Fruit fly (Drosophila melanogaster) whole organism, embryonic: Measurements from ENCODE around the gene Mco4.

Experiments
- Awh ChIP-seq: fragments of 200-800 bp; sonication (Bioruptor generic); IDR thresholded peaks from 2 replicates; pipeline ENCODE4, ENCODE4 v1.3.6; 2022; ENCODE audit warnings: missing biosample characterization, missing genetic modification characterization
- CG10274 ChIP-seq: fragments of 200-800 bp; sonication (Bioruptor generic); optimal IDR thresholded peaks from 3 replicates; lab custom pipeline; 2017; ENCODE audit warnings: missing biosample characterization, mild to moderate bottlenecking, missing genetic modification characterization
- CG10959 ChIP-seq: fragments of 200-800 bp; sonication (Bioruptor generic); IDR thresholded peaks from 2 replicates; pipeline ENCODE4 v1.3.6; 2022; ENCODE audit warnings: missing biosample characterization, missing genetic modification characterization
- CG11085 ChIP-seq: fragments of 200-800 bp; sonication (Bioruptor generic); IDR thresholded peaks from 2 replicates; pipeline ENCODE4 v1.3.6; 2022; ENCODE audit warnings: missing biosample characterization, missing genetic modification characterization
- CG13624 ChIP-seq: fragments of 200-800 bp; sonication (Bioruptor generic); optimal IDR thresholded peaks from 2 replicates; lab custom pipeline; 2016; ENCODE audit warnings: missing biosample characterization, missing genetic modification characterization
- CG14860 ChIP-seq: fragments of 200-800 bp; sonication (Bioruptor generic); IDR thresholded peaks from 3 replicates; pipeline ENCODE4 v1.3.6; 2022; ENCODE audit warnings: missing biosample characterization, missing genetic modification characterization; ENCODE audit not compliant: partially characterized antibody
- CG1647 ChIP-seq: fragments of 200-800 bp; sonication (Bioruptor generic); optimal IDR thresholded peaks from 3 replicates; lab custom pipeline; 2016; ENCODE audit warnings: missing biosample characterization, missing genetic modification characterization
- CG17829 ChIP-seq: fragments of 200-800 bp; optimal IDR thresholded peaks from 2 replicates; lab custom pipeline; 2019; ENCODE audit warnings: missing biosample characterization, mild to moderate bottlenecking, missing genetic modification characterization, moderate library complexity
- CG2889 ChIP-seq: fragments of 200-800 bp; sonication (Bioruptor generic); IDR thresholded peaks from 3 replicates; pipeline ENCODE4 v1.3.6; 2022; ENCODE audit warnings: missing biosample characterization, missing genetic modification characterization
- CG3163 ChIP-seq: fragments of 200-800 bp; sonication (Bioruptor generic); optimal IDR thresholded peaks from 3 replicates; lab custom pipeline; 2016; ENCODE audit warnings: missing biosample characterization, missing genetic modification characterization
- CG32532 ChIP-seq: fragments of 200-800 bp; sonication (Bioruptor generic); IDR thresholded peaks from 2 replicates; pipeline ENCODE4 v1.3.6; 2022; ENCODE audit warnings: missing biosample characterization, missing genetic modification characterization
- CG42726 ChIP-seq: fragments of 200-800 bp; sonication (Bioruptor generic); IDR thresholded peaks from 2 replicates; pipeline ENCODE4 v1.3.6; 2022; ENCODE audit warnings: missing biosample characterization, missing genetic modification characterization; ENCODE audit not compliant: partially characterized antibody
- CG5180 ChIP-seq: fragments of 200-800 bp; sonication (Bioruptor generic); optimal IDR thresholded peaks from 3 replicates; lab custom pipeline; 2017; ENCODE audit warnings: missing biosample characterization, missing genetic modification characterization, mild to moderate bottlenecking, moderate library complexity, missing genetic modification reagents
- CG8281 ChIP-seq: fragments of 200-800 bp; sonication (Bioruptor generic); optimal IDR thresholded peaks from 2 replicates; lab custom pipeline; 2018; ENCODE audit warnings: missing biosample characterization, mild to moderate bottlenecking, missing genetic modification characterization, moderate library complexity
- CG9932 ChIP-seq: fragments of 200-800 bp; sonication (Bioruptor generic); IDR thresholded peaks from 2 replicates; pipeline ENCODE4 v1.3.6; 2022; ENCODE audit warnings: missing biosample characterization, missing genetic modification characterization
- Ets97D ChIP-seq: fragments of 200-800 bp; sonication (Bioruptor generic); optimal IDR thresholded peaks from 3 replicates; lab custom pipeline; 2016; ENCODE audit warnings: missing biosample characterization, missing genetic modification characterization
- Fer1 ChIP-seq: fragments of 200-800 bp; sonication (Bioruptor generic); optimal IDR thresholded peaks from 2 replicates; lab custom pipeline; 2017; ENCODE audit warnings: missing biosample characterization, mild to moderate bottlenecking, missing genetic modification characterization
- HLH3B ChIP-seq: fragments of 200-800 bp; sonication (Bioruptor generic); IDR thresholded peaks from 2 replicates; pipeline ENCODE4 v1.3.6; 2022; ENCODE audit warnings: missing biosample characterization, missing genetic modification characterization
- Hr78 ChIP-seq, 2 experiments: fragments of 200-800 bp in 1 of 2; fragments of >200 bp in 1 of 2; sonication (Bioruptor generic) in 1 of 2; optimal IDR thresholded peaks; 2 replicates each; lab custom pipeline; 2017 to 2019; ENCODE audit warnings: missing biosample characterization in 2 of 2, missing genetic modification characterization in 2 of 2, mild to moderate bottlenecking in 1 of 2, moderate library complexity in 1 of 2
- Lim3 ChIP-seq: fragments of 200-800 bp; sonication (Bioruptor generic); IDR thresholded peaks from 2 replicates; pipeline ENCODE4 v1.3.6; 2022; ENCODE audit warnings: missing biosample characterization, missing genetic modification characterization
- MBD-R2 ChIP-seq: fragments of 200-800 bp; sonication (Bioruptor generic); IDR thresholded peaks from 2 replicates; pipeline ENCODE4 v1.3.6; 2022; ENCODE audit warnings: missing biosample characterization, missing genetic modification characterization
- NfI ChIP-seq: fragments of 200-800 bp; sonication (Bioruptor generic); optimal IDR thresholded peaks from 3 replicates; lab custom pipeline; 2018; ENCODE audit warnings: missing biosample characterization, mild to moderate bottlenecking, missing genetic modification characterization, moderate library complexity
- Opbp ChIP-seq: fragments of 200-800 bp; sonication (Bioruptor generic); IDR thresholded peaks from 3 replicates; pipeline ENCODE4 v1.3.6; 2022; ENCODE audit warnings: missing biosample characterization, missing genetic modification characterization; ENCODE audit not compliant: partially characterized antibody
- Poxn ChIP-seq: fragments of 200-800 bp; sonication (Bioruptor generic); IDR thresholded peaks from 2 replicates; pipeline ENCODE4 v1.3.6; 2022; ENCODE audit warnings: missing biosample characterization, missing genetic modification characterization
- Rx ChIP-seq: fragments of 200-800 bp; sonication (Bioruptor generic); IDR thresholded peaks from 2 replicates; pipeline ENCODE4 v1.3.6; 2022; ENCODE audit warnings: missing biosample characterization, missing genetic modification characterization
- TFAM ChIP-seq: fragments of 200-800 bp; sonication (Bioruptor generic); optimal IDR thresholded peaks from 2 replicates; lab custom pipeline; 2017; ENCODE audit warnings: missing biosample characterization, missing genetic modification characterization, inconsistent platforms
- Xbp1 ChIP-seq: fragments of 200-800 bp; sonication (Bioruptor generic); optimal IDR thresholded peaks from 3 replicates; lab custom pipeline; 2016; ENCODE audit warnings: missing biosample characterization, mild to moderate bottlenecking, missing genetic modification characterization
- cas ChIP-seq: fragments of 200-800 bp; sonication (Bioruptor generic); IDR thresholded peaks from 2 replicates; pipeline ENCODE4 v1.3.6; 2022; ENCODE audit warnings: missing biosample characterization, missing genetic modification characterization
- ci ChIP-seq: fragments of 200-800 bp; sonication (Bioruptor generic); IDR thresholded peaks from 3 replicates; pipeline ENCODE4 v1.3.6; 2022; ENCODE audit warnings: missing biosample characterization, missing genetic modification characterization
- corto ChIP-seq: fragments of 200-800 bp; sonication (Bioruptor generic); optimal IDR thresholded peaks from 2 replicates; lab custom pipeline; 2016; ENCODE audit warnings: missing biosample characterization, mild to moderate bottlenecking, missing genetic modification characterization, moderate library complexity
- ems ChIP-seq: fragments of 200-800 bp; sonication (Bioruptor generic); optimal IDR thresholded peaks from 3 replicates; lab custom pipeline; 2016; ENCODE audit warnings: missing biosample characterization, missing genetic modification characterization
- fru ChIP-seq: fragments of >200 bp; optimal IDR thresholded peaks from 2 replicates; lab custom pipeline; 2017
- ftz-f1 ChIP-seq: fragments of 200-800 bp; sonication (Bioruptor generic); optimal IDR thresholded peaks from 2 replicates; lab custom pipeline; 2016; ENCODE audit warnings: missing biosample characterization, missing genetic modification characterization
- fu2 ChIP-seq: fragments of 200-800 bp; sonication (Bioruptor generic); optimal IDR thresholded peaks from 2 replicates; lab custom pipeline; 2016; ENCODE audit warnings: missing biosample characterization, missing genetic modification characterization
- gce ChIP-seq: fragments of 200-800 bp; sonication (Bioruptor generic); IDR thresholded peaks from 3 replicates; pipeline ENCODE4 v1.3.6; 2022; ENCODE audit warnings: missing biosample characterization, missing genetic modification characterization
- gem ChIP-seq: fragments of 200-800 bp; sonication (Bioruptor generic); optimal IDR thresholded peaks from 2 replicates; lab custom pipeline; 2019; ENCODE audit warnings: missing biosample characterization, mild to moderate bottlenecking, missing genetic modification characterization, moderate library complexity
- her ChIP-seq: fragments of 200-800 bp; sonication (Bioruptor generic); optimal IDR thresholded peaks from 2 replicates; lab custom pipeline; 2016; ENCODE audit warnings: missing biosample characterization, missing genetic modification characterization
- hkb ChIP-seq, 2 experiments: fragments of 200-800 bp in 1 of 2; fragments of >200 bp in 1 of 2; sonication (Bioruptor generic) in 1 of 2; IDR thresholded peaks in 1 of 2; optimal IDR thresholded peaks in 1 of 2; 2 replicates each; pipeline versions ENCODE4 v1.3.6 to Lab custom; 2017 to 2022; ENCODE audit warnings: missing biosample characterization in 1 of 2, missing genetic modification characterization in 1 of 2
- ken ChIP-seq: fragments of 200-800 bp; sonication (Bioruptor generic); IDR thresholded peaks from 3 replicates; pipeline ENCODE4 v1.3.6; 2022; ENCODE audit warnings: missing biosample characterization, missing genetic modification characterization
- lmd ChIP-seq: fragments of 200-800 bp; sonication (Bioruptor generic); IDR thresholded peaks from 2 replicates; pipeline ENCODE4 v1.3.6; 2022; ENCODE audit warnings: missing biosample characterization, missing genetic modification characterization
- lov ChIP-seq, 2 experiments: fragments of 200-800 bp in 1 of 2; fragments of >200 bp in 1 of 2; sonication (Bioruptor generic) in 1 of 2; IDR thresholded peaks in 1 of 2; optimal IDR thresholded peaks in 1 of 2; 2 replicates in 1 of 2; 3 replicates in 1 of 2; pipeline versions ENCODE4 v1.3.6 to Lab custom; 2017 to 2022; ENCODE audit warnings: missing biosample characterization in 1 of 2, missing genetic modification characterization in 1 of 2
- nmo ChIP-seq: fragments of 200-800 bp; sonication (Bioruptor generic); optimal IDR thresholded peaks from 2 replicates; lab custom pipeline; 2018; ENCODE audit warnings: missing biosample characterization, mild to moderate bottlenecking, missing genetic modification characterization, moderate library complexity
- pfk ChIP-seq: fragments of 200-800 bp; sonication (Bioruptor generic); optimal IDR thresholded peaks from 2 replicates; lab custom pipeline; 2018; ENCODE audit warnings: missing biosample characterization, mild to moderate bottlenecking, missing genetic modification characterization, moderate library complexity
- row ChIP-seq: fragments of 200-800 bp; sonication (Bioruptor generic); IDR thresholded peaks from 3 replicates; pipeline ENCODE4 v1.3.6; 2022; ENCODE audit warnings: missing biosample characterization, missing genetic modification characterization
- sc ChIP-seq, 3 experiments: fragments of >200 bp in 2 of 3; fragments of 200-800 bp in 1 of 3; sonication (Bioruptor generic) in 1 of 3; optimal IDR thresholded peaks; 2 replicates in 2 of 3; 3 replicates in 1 of 3; lab custom pipeline; 2017; ENCODE audit warnings: mild to moderate bottlenecking in 1 of 3, missing biosample characterization in 1 of 3, missing genetic modification characterization in 1 of 3, missing genetic modification reagents in 1 of 3
- sens-2 ChIP-seq: fragments of 200-800 bp; sonication (Bioruptor generic); IDR thresholded peaks from 2 replicates; pipeline ENCODE4 v1.3.6; 2022; ENCODE audit warnings: missing biosample characterization, missing genetic modification characterization
- sim ChIP-seq: fragments of 200-800 bp; sonication (Bioruptor generic); IDR thresholded peaks from 2 replicates; pipeline ENCODE4 v1.3.6; 2022; ENCODE audit warnings: missing biosample characterization, missing genetic modification characterization
- sima ChIP-seq: fragments of 200-800 bp; sonication (Bioruptor generic); optimal IDR thresholded peaks from 2 replicates; lab custom pipeline; 2016; ENCODE audit warnings: missing biosample characterization, missing genetic modification characterization
- stc ChIP-seq: fragments of 200-800 bp; sonication (Bioruptor generic); IDR thresholded peaks from 2 replicates; pipeline ENCODE4 v1.3.6; 2022; ENCODE audit warnings: missing biosample characterization, missing genetic modification characterization
- zfh1 ChIP-seq: fragments of 200-800 bp; sonication (Bioruptor generic); IDR thresholded peaks from 3 replicates; pipeline ENCODE4 v1.3.6; 2022; ENCODE audit warnings: missing biosample characterization, missing genetic modification characterization

Gene Mco4

DNA sequence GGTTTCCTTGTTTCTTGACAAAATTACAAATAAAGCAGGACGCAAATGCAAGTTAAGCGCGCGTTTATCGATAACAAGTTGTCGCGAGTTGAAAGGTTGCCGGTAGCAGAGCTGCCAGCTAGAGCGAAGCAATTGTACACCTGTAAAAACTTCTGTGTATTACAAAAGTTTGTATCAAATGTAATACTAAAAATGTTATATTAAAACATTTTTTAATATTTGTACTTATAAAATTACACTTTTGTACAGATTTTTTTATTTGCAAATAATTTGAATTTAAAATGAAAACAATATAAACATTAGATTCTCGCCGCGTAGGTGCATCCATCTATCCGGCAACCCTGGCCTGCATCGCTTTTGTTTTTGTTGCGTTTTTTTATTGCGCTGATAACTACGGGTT lies 11.3 kb downstream of the Mco4 start, which contains the start of the genes CG8142 and Ucp4A (continued):
- TF ChIP-seq corto (GFP tag; lab: Kevin White, UChicago): no peak
- peak; percentile 96 for TF ChIP-seq gem
- TF ChIP-seq her (GFP tag; lab: Kevin White, UChicago): no peak
- TF ChIP-seq ems: peak; percentile 70
- TF ChIP-seq TFAM (GFP tag; lab: Kevin White, UChicago): peak; percentile 50
- TF ChIP-seq Fer1 (GFP tag; lab: Kevin White, UChicago): peak; percentile 93
- TF ChIP-seq lov (optimal IDR thresholded peaks at IDR 0.05; lab: Kevin White, UChicago): no peak
- TF ChIP-seq lov (GFP tag; IDR thresholded peaks at IDR 0.05; lab: Robert Waterston, UW): peak; percentile 78; the same call in 1 of the 3 replicates
- peak; percentile 99 for TF ChIP-seq row (GFP tag; lab: Robert Waterston, UW)
- no peak for TF ChIP-seq sc (optimal IDR thresholded peaks at IDR 0.05; lab: Kevin White, UChicago)
- TF ChIP-seq sc (GFP tag; optimal IDR thresholded peaks at IDR 0.05; lab: Kevin White, UChicago): peak; percentile 79
- peak; percentile 84 for TF ChIP-seq NfI (GFP tag; lab: Kevin White, UChicago)
- TF ChIP-seq CG1647 (GFP tag; lab: Kevin White, UChicago): peak; percentile 65
- TF ChIP-seq CG13624 (GFP tag; lab: Kevin White, UChicago): peak; percentile 48
- peak; percentile 89 for TF ChIP-seq Rx (GFP tag; lab: Robert Waterston, UW)
- no peak for TF ChIP-seq sima (GFP tag; lab: Kevin White, UChicago)
- TF ChIP-seq zfh1 (GFP tag; lab: Robert Waterston, UW): peak; percentile 96
- TF ChIP-seq pfk (GFP tag; lab: Kevin White, UChicago): peak; percentile 19
- TF ChIP-seq stc: peak; percentile 94
- TF ChIP-seq nmo (GFP tag; lab: Kevin White, UChicago): peak; percentile 93
- TF ChIP-seq Hr78 (GFP tag; optimal IDR thresholded peaks at IDR 0.05; lab: Kevin White, UChicago): peak in 1 of 2 experiments; percentile 99
- peak; percentile 54 for TF ChIP-seq hkb (optimal IDR thresholded peaks at IDR 0.05; lab: Kevin White, UChicago)
- peak; percentile 89 for TF ChIP-seq hkb (GFP tag; IDR thresholded peaks at IDR 0.05; lab: Robert Waterston, UW)
- TF ChIP-seq ftz-f1 (GFP tag; lab: Kevin White, UChicago): peak; percentile 25
- peak; percentile 93 for TF ChIP-seq ken
- TF ChIP-seq CG17829 (tag; lab: Kevin White, UChicago): peak; percentile 94
- TF ChIP-seq CG2889: peak; percentile 93
- peak; percentile 94 for TF ChIP-seq Xbp1 (GFP tag; lab: Kevin White, UChicago)
- TF ChIP-seq CG8281 (tag; lab: Kevin White, UChicago): peak; percentile 66
- peak; percentile 84 for TF ChIP-seq Poxn (GFP tag; lab: Robert Waterston, UW)
- TF ChIP-seq MBD-R2 (GFP tag; lab: Robert Waterston, UW): peak; percentile 89
- peak; percentile 60 for TF ChIP-seq CG10274 (GFP tag; lab: Kevin White, UChicago)
- TF ChIP-seq sens-2 (GFP tag; lab: Robert Waterston, UW): peak; percentile 87
- TF ChIP-seq cas (GFP tag; lab: Robert Waterston, UW): peak; percentile 88
- TF ChIP-seq Awh (GFP tag; lab: Robert Waterston, UW): peak; percentile 95
- TF ChIP-seq HLH3B: peak; percentile 95
- TF ChIP-seq lmd (GFP tag; lab: Robert Waterston, UW): peak; percentile 96
- TF ChIP-seq fru (lab: Kevin White, UChicago): no peak
- peak; percentile 87 for TF ChIP-seq Lim3
- peak; percentile 96 for TF ChIP-seq CG11085 (GFP tag; lab: Robert Waterston, UW)
- TF ChIP-seq CG9932 (GFP tag; lab: Robert Waterston, UW): peak; percentile 96
- TF ChIP-seq CG32532 (GFP tag; lab: Robert Waterston, UW): peak; percentile 95
- peak; percentile 63 for TF ChIP-seq Ets97D
- TF ChIP-seq ci (GFP tag; lab: Robert Waterston, UW): peak; percentile 93
- TF ChIP-seq CG10959 (GFP tag; lab: Robert Waterston, UW): peak; percentile 89
- peak; percentile 89 for TF ChIP-seq gce (GFP tag; lab: Robert Waterston, UW)
- TF ChIP-seq CG14860: no peak
- TF ChIP-seq fu2 (GFP tag; lab: Kevin White, UChicago): peak; percentile 27
- TF ChIP-seq CG42726: no peak
- peak; percentile 91 for TF ChIP-seq sim (GFP tag; lab: Robert Waterston, UW)
- 0 out of 3 replicates have a peak, but pooled peaks have one; percentile 14 for TF ChIP-seq Opbp (GFP tag; lab: Robert Waterston, UW)
- TF ChIP-seq CG5180 (GFP tag; lab: Kevin White, UChicago): peak; percentile 62
- TF ChIP-seq CG3163 (GFP tag; lab: Kevin White, UChicago): no peak
